Worm (Caenorhabditis elegans) whole organism, L3 larva: ENCODE results near the gene gem-1.
A peak's percentile ranks its signal among the peaks of the same experiment; 100 is the strongest.

Experiments used
- R02D3.7 ChIP-seq: fragments of 150-350 bp; optimal IDR thresholded peaks from 2 replicates; lab custom pipeline; 2014; ENCODE audit warnings: missing biosample characterization, missing genetic modification characterization
- ZK546.5 ChIP-seq: sonication (generic microtip); optimal IDR thresholded peaks from 2 replicates; lab custom pipeline; 2017; ENCODE audit warnings: missing biosample characterization, missing genetic modification characterization
- aly-2 ChIP-seq: fragments of 150-350 bp; optimal IDR thresholded peaks from 2 replicates; lab custom pipeline; 2014; ENCODE audit warnings: missing biosample characterization, missing genetic modification characterization
- ama-1 ChIP-seq: fragments of 150-350 bp; optimal IDR thresholded peaks from 2 replicates; lab custom pipeline; 2018
- ceh-16 ChIP-seq: sonication (generic microtip); optimal IDR thresholded peaks from 2 replicates; lab custom pipeline; 2017; ENCODE audit warnings: missing biosample characterization, missing genetic modification characterization
- ceh-28 ChIP-seq: fragments of 150-350 bp; optimal IDR thresholded peaks from 2 replicates; lab custom pipeline; 2014; ENCODE audit warnings: missing biosample characterization, missing genetic modification reagents, missing genetic modification characterization
- ceh-9 ChIP-seq: sonication (generic microtip); optimal IDR thresholded peaks from 2 replicates; lab custom pipeline; 2018; ENCODE audit warnings: missing biosample characterization, missing genetic modification characterization
- daf-12 ChIP-seq: fragments of 150-350 bp; optimal IDR thresholded peaks from 2 replicates; lab custom pipeline; 2014; ENCODE audit warnings: missing biosample characterization, missing genetic modification reagents, missing genetic modification characterization
- egl-27 ChIP-seq: sonication (generic microtip); optimal IDR thresholded peaks from 4 replicates; lab custom pipeline; 2017; ENCODE audit warnings: missing biosample characterization, missing genetic modification reagents, missing genetic modification characterization
- egl-5 ChIP-seq: fragments of 150-350 bp; optimal IDR thresholded peaks from 2 replicates; lab custom pipeline; 2017; ENCODE audit warnings: missing biosample characterization, missing genetic modification reagents, missing genetic modification characterization, inconsistent platforms
- elt-1 ChIP-seq: fragments of 150-350 bp; optimal IDR thresholded peaks from 2 replicates; lab custom pipeline; 2014; ENCODE audit warnings: missing biosample characterization, missing genetic modification characterization
- elt-2 ChIP-seq: sonication (generic microtip); optimal IDR thresholded peaks from 2 replicates; lab custom pipeline; 2016; ENCODE audit warnings: missing genetic modification reagents, mild to moderate bottlenecking, missing genetic modification characterization, missing compliant biosample characterization
- elt-3 ChIP-seq, 3 experiments: fragments of 150-350 bp in 1 of 3; sonication (generic microtip) in 2 of 3; optimal IDR thresholded peaks; 2 replicates in 2 of 3; 4 replicates in 1 of 3; lab custom pipeline; 2014 to 2017; ENCODE audit warnings: missing biosample characterization in 3 of 3, missing genetic modification characterization in 3 of 3
- eor-1 ChIP-seq, 2 experiments: fragments of 150-350 bp; optimal IDR thresholded peaks; 2 replicates each; lab custom pipeline; 2014 to 2018; ENCODE audit warnings: missing biosample characterization in 2 of 2, missing genetic modification characterization in 2 of 2
- fkh-10 ChIP-seq: sonication (generic microtip); optimal IDR thresholded peaks from 2 replicates; lab custom pipeline; 2017; ENCODE audit warnings: missing biosample characterization, missing genetic modification reagents, missing genetic modification characterization
- fkh-2 ChIP-seq: fragments of 150-350 bp; optimal IDR thresholded peaks from 2 replicates; lab custom pipeline; 2014; ENCODE audit warnings: missing biosample characterization, missing genetic modification reagents, missing genetic modification characterization
- hmg-11 ChIP-seq: sonication (generic microtip); optimal IDR thresholded peaks from 2 replicates; lab custom pipeline; 2016; ENCODE audit warnings: missing genetic modification characterization, missing compliant biosample characterization
- jun-1 ChIP-seq: fragments of 150-350 bp; optimal IDR thresholded peaks from 2 replicates; lab custom pipeline; 2014; ENCODE audit warnings: missing biosample characterization, missing genetic modification reagents, missing genetic modification characterization
- lin-15B ChIP-seq: fragments of 150-350 bp; optimal IDR thresholded peaks from 2 replicates; lab custom pipeline; 2014; ENCODE audit warnings: missing biosample characterization, missing genetic modification characterization
- lin-39 ChIP-seq: fragments of 150-350 bp; optimal IDR thresholded peaks from 2 replicates; lab custom pipeline; 2018; ENCODE audit warnings: missing biosample characterization, missing genetic modification reagents, missing genetic modification characterization
- lsy-12 ChIP-seq: sonication (generic microtip); optimal IDR thresholded peaks from 2 replicates; lab custom pipeline; 2016; ENCODE audit warnings: mild to moderate bottlenecking, missing genetic modification characterization, missing compliant biosample characterization
- mdl-1 ChIP-seq: fragments of 150-350 bp; optimal IDR thresholded peaks from 2 replicates; lab custom pipeline; 2014; ENCODE audit warnings: missing biosample characterization, missing genetic modification characterization
- mml-1 ChIP-seq: fragments of 150-350 bp; sonication (generic microtip); optimal IDR thresholded peaks from 3 replicates; lab custom pipeline; 2014; ENCODE audit warnings: missing biosample characterization, missing genetic modification characterization
- nfya-1 ChIP-seq: sonication (generic microtip); optimal IDR thresholded peaks from 2 replicates; lab custom pipeline; 2017; ENCODE audit warnings: missing genetic modification characterization, mild to moderate bottlenecking, missing compliant biosample characterization, antibody characterized with exemption, moderate library complexity; ENCODE audit not compliant: insufficient read depth
- nhr-11 ChIP-seq: fragments of 150-350 bp; optimal IDR thresholded peaks from 2 replicates; lab custom pipeline; 2014; ENCODE audit warnings: missing biosample characterization, missing genetic modification characterization
- nhr-12 ChIP-seq: fragments of 150-350 bp; optimal IDR thresholded peaks from 2 replicates; lab custom pipeline; 2014; ENCODE audit warnings: missing biosample characterization, missing genetic modification characterization
- nhr-23 ChIP-seq: fragments of 150-350 bp; optimal IDR thresholded peaks from 2 replicates; lab custom pipeline; 2014; ENCODE audit warnings: missing biosample characterization, missing genetic modification reagents, missing genetic modification characterization
- nhr-25 ChIP-seq: sonication (generic microtip); optimal IDR thresholded peaks from 2 replicates; lab custom pipeline; 2017; ENCODE audit warnings: missing biosample characterization, missing genetic modification characterization
- nhr-43 ChIP-seq: sonication (generic microtip); optimal IDR thresholded peaks from 2 replicates; lab custom pipeline; 2016; ENCODE audit warnings: mild to moderate bottlenecking, missing genetic modification characterization, missing compliant biosample characterization; ENCODE audit not compliant: poor library complexity, severe bottlenecking
- nhr-76 ChIP-seq: fragments of 150-350 bp; sonication (generic microtip); optimal IDR thresholded peaks from 5 replicates; lab custom pipeline; 2014; ENCODE audit warnings: missing biosample characterization, missing genetic modification characterization
- pha-4 ChIP-seq: fragments of 150-350 bp; optimal IDR thresholded peaks from 2 replicates; lab custom pipeline; 2014; ENCODE audit warnings: missing biosample characterization, missing genetic modification reagents, missing genetic modification characterization
- pqm-1 ChIP-seq: fragments of 150-350 bp; optimal IDR thresholded peaks from 2 replicates; lab custom pipeline; 2017; ENCODE audit warnings: missing biosample characterization, missing genetic modification characterization, inconsistent platforms
- skn-1 ChIP-seq: fragments of 150-350 bp; optimal IDR thresholded peaks from 2 replicates; lab custom pipeline; 2014; ENCODE audit warnings: missing biosample characterization, missing genetic modification characterization
- snpc-4 ChIP-seq: fragments of 150-350 bp; optimal IDR thresholded peaks from 2 replicates; lab custom pipeline; 2014; ENCODE audit warnings: missing biosample characterization, missing genetic modification characterization
- tbx-2 ChIP-seq: sonication (generic microtip); optimal IDR thresholded peaks from 2 replicates; lab custom pipeline; 2016; ENCODE audit warnings: mild to moderate bottlenecking, missing genetic modification characterization, missing compliant biosample characterization
- unc-39 ChIP-seq: sonication (generic microtip); optimal IDR thresholded peaks from 4 replicates; lab custom pipeline; 2017; ENCODE audit warnings: missing biosample characterization, missing genetic modification characterization
- unc-62 ChIP-seq: fragments of 150-350 bp; sonication (generic microtip); optimal IDR thresholded peaks from 4 replicates; lab custom pipeline; 2014; ENCODE audit warnings: missing biosample characterization, missing genetic modification reagents, missing genetic modification characterization
- zag-1 ChIP-seq: fragments of 150-350 bp; optimal IDR thresholded peaks from 2 replicates; lab custom pipeline; 2014; ENCODE audit warnings: missing biosample characterization, missing genetic modification characterization
- ztf-4 ChIP-seq: fragments of 150-350 bp; optimal IDR thresholded peaks from 2 replicates; lab custom pipeline; 2014; ENCODE audit warnings: missing biosample characterization, missing genetic modification characterization

gem-1 gene

DNA sequence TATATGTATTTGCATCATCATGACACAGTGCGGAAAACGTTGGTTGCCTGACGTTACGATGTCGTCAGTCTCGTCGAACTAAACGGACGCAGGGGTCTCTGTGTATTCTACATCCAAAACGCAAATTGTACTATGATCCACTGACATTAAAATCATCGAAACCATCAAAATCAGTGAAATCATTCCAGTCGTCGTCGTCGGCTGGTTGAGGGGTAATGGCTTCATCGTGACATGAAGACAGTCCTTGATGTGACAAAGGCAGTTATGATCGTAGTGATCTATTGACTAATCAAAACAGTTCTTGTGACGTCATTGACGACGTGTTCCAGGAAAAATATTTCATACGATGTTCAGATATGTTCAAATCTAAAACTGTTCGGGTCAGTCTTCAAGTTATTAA lies 19.1 kb downstream of the gem-1 start:
- TF ChIP-seq nhr-25 (tag; lab: Kevin White, UChicago): peak; percentile 44
- peak; percentile 79 for TF ChIP-seq nhr-43 (tag; lab: Kevin White, UChicago)
- TF ChIP-seq snpc-4 (tag; lab: Kevin White, UChicago): no peak

DNA sequence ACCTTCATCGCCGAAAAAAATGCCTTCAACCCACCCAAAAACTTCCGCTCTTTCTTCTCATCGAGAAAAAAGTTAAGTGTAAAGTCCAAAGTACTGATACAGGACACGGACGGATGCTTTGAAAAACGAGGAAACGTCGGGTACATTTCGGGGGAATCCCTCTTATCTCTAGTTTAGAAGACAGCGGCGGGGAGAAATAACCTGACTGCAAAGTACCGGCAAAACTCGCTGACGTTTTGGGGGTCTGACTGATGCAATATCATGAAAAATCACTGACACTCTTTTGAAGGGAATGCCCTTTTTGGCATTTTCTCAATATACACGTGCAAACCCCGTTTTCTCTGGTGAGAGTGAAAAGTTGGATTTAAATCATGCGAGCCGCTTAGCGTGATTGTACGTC lies 20.3 kb downstream of the gem-1 start:
- TF ChIP-seq lin-39 (tag; lab: Kevin White, UChicago): no peak
- no peak for TF ChIP-seq ceh-16 (tag; lab: Kevin White, UChicago)
- TF ChIP-seq elt-3 (tag; optimal IDR thresholded peaks at IDR 0.05; lab: Kevin White, UChicago): peak in 1 of 3 experiments; percentile 75
- no peak for TF ChIP-seq eor-1 (tag; optimal IDR thresholded peaks at IDR 0.05; lab: Kevin White, UChicago)
- TF ChIP-seq nhr-12 (tag; lab: Kevin White, UChicago): no peak
- peak; percentile 45 for TF ChIP-seq R02D3.7 (tag; lab: Kevin White, UChicago)
- TF ChIP-seq jun-1 (tag; lab: Kevin White, UChicago): peak; percentile 87
- TF ChIP-seq daf-12 (tag; lab: Kevin White, UChicago): no peak
- peak; percentile 86 for TF ChIP-seq mdl-1 (tag; lab: Kevin White, UChicago)
- peak; percentile 43 for TF ChIP-seq nhr-76 (tag; lab: Kevin White, UChicago)
- no peak for TF ChIP-seq elt-1 (tag; lab: Kevin White, UChicago)
- peak; percentile 60 for TF ChIP-seq tbx-2 (tag; lab: Kevin White, UChicago)
- TF ChIP-seq egl-27 (tag; lab: Kevin White, UChicago): peak; percentile 85
- no peak for TF ChIP-seq aly-2 (tag; lab: Kevin White, UChicago)
- peak; percentile 21 for TF ChIP-seq pha-4 (tag; lab: Kevin White, UChicago)
- peak; percentile 87 for TF ChIP-seq nhr-23 (tag; lab: Kevin White, UChicago)
- TF ChIP-seq pqm-1 (tag; lab: Kevin White, UChicago): peak; percentile 71
- TF ChIP-seq snpc-4 (tag; lab: Kevin White, UChicago): no peak
- TF ChIP-seq skn-1 (tag; lab: Kevin White, UChicago): no peak
- peak; percentile 44 for TF ChIP-seq nfya-1 (tag; lab: Kevin White, UChicago)
- TF ChIP-seq ceh-9 (tag; lab: Kevin White, UChicago): no peak
- TF ChIP-seq fkh-2 (tag; lab: Kevin White, UChicago): no peak
- peak; percentile 68 for TF ChIP-seq unc-62 (GFP tag; lab: Kevin White, UChicago)
- no peak for TF ChIP-seq ZK546.5
- no peak for TF ChIP-seq ztf-4 (tag; lab: Kevin White, UChicago)
- TF ChIP-seq lsy-12: peak; percentile 24
- TF ChIP-seq egl-5 (tag; lab: Kevin White, UChicago): no peak
- peak; percentile 87 for TF ChIP-seq nhr-25 (tag; lab: Kevin White, UChicago)
- TF ChIP-seq nhr-11: peak; percentile 45
- no peak for TF ChIP-seq lin-15B (tag; lab: Kevin White, UChicago)
- peak; percentile 14 for TF ChIP-seq mml-1 (tag; lab: Kevin White, UChicago)
- TF ChIP-seq zag-1 (tag; lab: Kevin White, UChicago): no peak
- peak; percentile 83 for TF ChIP-seq elt-2 (tag; lab: Kevin White, UChicago)
- no peak for TF ChIP-seq hmg-11 (tag; lab: Kevin White, UChicago)
- no peak for TF ChIP-seq unc-39 (tag; lab: Kevin White, UChicago)
- TF ChIP-seq nhr-43 (tag; lab: Kevin White, UChicago): peak; percentile 90

DNA sequence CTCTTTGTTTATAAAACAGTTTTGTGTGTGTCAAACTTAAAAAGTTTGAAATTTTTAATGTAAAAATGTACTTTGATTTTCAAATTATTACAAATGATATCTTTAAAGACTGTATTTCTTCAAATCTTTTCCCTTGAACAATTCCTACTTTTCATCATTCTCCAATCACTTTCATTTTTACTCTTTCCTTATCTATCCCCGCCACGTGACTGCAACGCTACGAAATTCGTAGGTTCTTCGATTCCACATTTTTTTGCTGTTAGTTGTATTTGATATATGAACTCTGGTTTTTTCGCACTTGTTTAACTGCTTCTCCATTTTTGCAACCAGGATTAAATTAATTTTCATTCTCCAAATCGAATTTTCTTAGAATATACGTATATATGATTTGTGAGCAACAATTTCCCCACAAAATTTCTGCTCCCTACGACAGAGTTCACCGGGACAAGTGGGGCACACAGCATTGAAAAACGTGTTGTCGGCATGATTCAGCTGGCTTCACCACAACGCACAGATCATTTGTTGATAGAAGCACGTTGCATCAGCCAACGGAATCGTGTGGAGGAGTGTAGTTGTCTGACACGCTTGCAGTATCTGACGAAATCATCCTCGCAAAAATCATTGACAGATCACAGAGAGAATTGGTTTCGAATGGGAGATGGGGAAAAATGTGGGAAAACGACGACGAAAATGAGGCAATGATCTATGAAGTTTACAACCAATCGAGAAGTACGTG lies 22.0 kb downstream of the gem-1 start:
- TF ChIP-seq ztf-4 (tag; lab: Kevin White, UChicago) (no peak), ceh-16 (tag; lab: Kevin White, UChicago) (no peak), nfya-1 (tag; lab: Kevin White, UChicago) (peak; percentile 39), nhr-43 (tag; lab: Kevin White, UChicago) (peak; percentile 84), nhr-23 (tag; lab: Kevin White, UChicago) (peak; percentile 46), egl-27 (tag; lab: Kevin White, UChicago) (peak; percentile 51), egl-5 (tag; lab: Kevin White, UChicago) (peak; percentile 33), fkh-10 (no peak), elt-1 (tag; lab: Kevin White, UChicago) (no peak), nhr-25 (tag; lab: Kevin White, UChicago) (no peak), ZK546.5 (no peak), eor-1 (tag; optimal IDR thresholded peaks at IDR 0.05; lab: Kevin White, UChicago) (no peak), nhr-76 (tag; lab: Kevin White, UChicago) (peak; percentile 27), tbx-2 (tag; lab: Kevin White, UChicago) (peak; percentile 17), nhr-11 (peak; percentile 85), unc-62 (GFP tag; lab: Kevin White, UChicago) (no peak), mdl-1 (tag; lab: Kevin White, UChicago) (no peak), elt-2 (tag; lab: Kevin White, UChicago) (peak; percentile 73), jun-1 (tag; lab: Kevin White, UChicago) (peak; percentile 20), mml-1 (tag; lab: Kevin White, UChicago) (no peak), ceh-28 (tag; lab: Kevin White, UChicago) (no peak), ama-1 (lab: Kevin White, UChicago) (peak; percentile 73), unc-39 (tag; lab: Kevin White, UChicago) (no peak), aly-2 (tag; lab: Kevin White, UChicago) (no peak)
